Fruit fly (Drosophila melanogaster): ENCODE data around the gene Obp22a.
A peak's percentile ranks its signal among the peaks of the same experiment; 100 is the strongest.

Obp22a gene

DNA sequence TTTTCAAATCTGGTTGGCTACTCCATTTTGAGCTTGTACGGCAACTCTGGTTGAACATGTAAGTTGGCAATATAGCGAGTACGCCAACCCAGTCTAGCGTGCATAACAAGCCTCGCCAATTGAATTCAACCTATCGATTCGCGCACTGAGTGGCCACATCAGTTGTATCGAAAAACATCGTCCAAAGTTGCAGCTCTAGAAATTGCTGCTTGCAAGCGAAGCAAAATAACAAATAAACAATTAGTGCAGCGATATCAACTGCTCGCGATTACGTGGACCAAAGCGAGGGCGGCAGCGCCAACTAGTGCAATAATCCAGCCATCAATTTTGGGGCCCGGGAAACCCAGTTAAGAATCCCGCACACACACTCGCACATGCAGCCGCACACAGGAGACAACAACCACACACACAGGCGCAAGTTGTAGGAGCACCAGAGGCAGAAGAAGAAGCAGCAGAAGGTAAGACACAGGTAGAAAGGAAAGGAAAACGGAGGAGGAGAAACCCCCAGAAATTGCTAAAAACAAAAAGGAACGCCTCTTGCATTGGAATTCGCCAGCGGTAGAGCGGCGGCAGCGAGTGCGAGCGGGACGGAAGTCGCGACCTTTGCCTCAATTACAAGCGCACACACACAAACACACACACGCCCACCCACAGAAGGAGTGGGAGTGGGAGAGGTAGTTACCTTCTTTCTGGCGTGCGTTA, 45.7 kb upstream of the Obp22a start (continued):
- TF ChIP-seq CG5180 (GFP tag; optimal IDR thresholded peaks at IDR 0.05), result no peak
- peak; percentile 15 for TF ChIP-seq pb (GFP tag; optimal IDR thresholded peaks at IDR 0.05)
- TF ChIP-seq ATbp (GFP tag; optimal IDR thresholded peaks at IDR 0.05), result no peak
- no peak for TF ChIP-seq CG12071 (GFP tag; optimal IDR thresholded peaks at IDR 0.05)
- TF ChIP-seq Blimp-1 (GFP tag; optimal IDR thresholded peaks at IDR 0.05), result no peak
- no peak for TF ChIP-seq repo (GFP tag; optimal IDR thresholded peaks at IDR 0.05)
- TF ChIP-seq CG6254 (GFP tag; optimal IDR thresholded peaks at IDR 0.05), result no peak
- TF ChIP-seq CG10462 (GFP tag; optimal IDR thresholded peaks at IDR 0.05), result no peak
- TF ChIP-seq Sry-β (GFP tag; optimal IDR thresholded peaks at IDR 0.05), result peak; percentile 7
- no peak for TF ChIP-seq CG18262 (tag; optimal IDR thresholded peaks at IDR 0.05)
- no peak for TF ChIP-seq CG6813 (GFP tag; optimal IDR thresholded peaks at IDR 0.05)
- peak; percentile 30 for TF ChIP-seq Dek (tag; optimal IDR thresholded peaks at IDR 0.05)
- TF ChIP-seq Hmx (GFP tag; optimal IDR thresholded peaks at IDR 0.05), result no peak
- peak; percentile 14 for TF ChIP-seq CG8944 (GFP tag; optimal IDR thresholded peaks at IDR 0.05)
- TF ChIP-seq CG16815 (GFP tag; optimal IDR thresholded peaks at IDR 0.05), result no peak
- TF ChIP-seq Max (GFP tag; optimal IDR thresholded peaks at IDR 0.05), result peak; percentile 29
- TF ChIP-seq CG43689 (GFP tag; IDR thresholded peaks at IDR 0.05), result no peak
- no peak for TF ChIP-seq D (optimal IDR thresholded peaks at IDR 0.05)
- no peak for TF ChIP-seq D (GFP tag; optimal IDR thresholded peaks at IDR 0.05)
- no peak for TF ChIP-seq CG4820 (GFP tag; optimal IDR thresholded peaks at IDR 0.05)
- no peak for TF ChIP-seq Gsc (GFP tag; IDR thresholded peaks at IDR 0.05)
- TF ChIP-seq MTF-1 (GFP tag; optimal IDR thresholded peaks at IDR 0.05; ENCODE audit: borderline replicate concordance), result no peak
- peak; percentile 97 for TF ChIP-seq Dref (GFP tag; IDR thresholded peaks at IDR 0.05)
- TF ChIP-seq CG2129 (GFP tag; IDR thresholded peaks at IDR 0.05; ENCODE audit: partially characterized antibody), result peak; percentile 88
- no peak for TF ChIP-seq CG2889 (GFP tag; IDR thresholded peaks at IDR 0.05)
- TF ChIP-seq CG10209 (GFP tag; optimal IDR thresholded peaks at IDR 0.05), result no peak
- TF ChIP-seq stc (GFP tag; IDR thresholded peaks at IDR 0.05), result no peak
- no peak for TF ChIP-seq Camta (GFP tag; optimal IDR thresholded peaks at IDR 0.05)
- TF ChIP-seq twi (tag; optimal IDR thresholded peaks at IDR 0.05), result no peak
- no peak for TF ChIP-seq aop (GFP tag; IDR thresholded peaks at IDR 0.05)
- no peak for TF ChIP-seq pfk (GFP tag; optimal IDR thresholded peaks at IDR 0.05)
- no peak for TF ChIP-seq gsb (GFP tag; IDR thresholded peaks at IDR 0.05)
- peak; percentile 59 for TF ChIP-seq gsb-n (tag; optimal IDR thresholded peaks at IDR 0.05)
- TF ChIP-seq CG4617 (GFP tag; optimal IDR thresholded peaks at IDR 0.05; ENCODE audit: borderline replicate concordance), result peak; percentile 92
- 0 out of 3 replicates have a peak, but pooled peaks have one; percentile 28 for TF ChIP-seq CG17361 (GFP tag; IDR thresholded peaks at IDR 0.05)
- peak; percentile 19 for TF ChIP-seq NC2β (GFP tag; optimal IDR thresholded peaks at IDR 0.05)
- no peak for TF ChIP-seq Usf (GFP tag; optimal IDR thresholded peaks at IDR 0.05)
- TF ChIP-seq CG17186 (GFP tag; optimal IDR thresholded peaks at IDR 0.05), result peak; percentile 89
- peak; percentile 62 for TF ChIP-seq Rfx (GFP tag; IDR thresholded peaks at IDR 0.05)
- TF ChIP-seq prd (optimal IDR thresholded peaks at IDR 0.05), result no peak
- peak; percentile 41; the same call in 1 of the 3 replicates for TF ChIP-seq prd (GFP tag; IDR thresholded peaks at IDR 0.05)
- peak; percentile 8 for TF ChIP-seq Hsf (GFP tag; optimal IDR thresholded peaks at IDR 0.05)
- TF ChIP-seq ERR (GFP tag; optimal IDR thresholded peaks at IDR 0.05), result no peak
- TF ChIP-seq CG8281 (tag; optimal IDR thresholded peaks at IDR 0.05), result no peak
- TF ChIP-seq Dad (GFP tag; optimal IDR thresholded peaks at IDR 0.05), result peak; percentile 31
- TF ChIP-seq CG7839 (tag; optimal IDR thresholded peaks at IDR 0.05), result no peak
- no peak for TF ChIP-seq CG11247 (GFP tag; IDR thresholded peaks at IDR 0.05)
- TF ChIP-seq wdn (GFP tag; IDR thresholded peaks at IDR 0.05), result no peak
- TF ChIP-seq CG9876 (GFP tag; optimal IDR thresholded peaks at IDR 0.05), result no peak
- no peak for TF ChIP-seq CG6654 (GFP tag; optimal IDR thresholded peaks at IDR 0.05)
- no peak for TF ChIP-seq toy (GFP tag; IDR thresholded peaks at IDR 0.05)

Data from whole organism, embryonic.